Fruit fly (Drosophila melanogaster) whole organism, embryonic: ENCODE measurements around the gene Prat.

Experiments
- Adf1 ChIP-seq: fragments of 200-800 bp; sonication (Bioruptor generic); IDR thresholded peaks from 2 replicates; pipeline ENCODE4 v1.3.6; 2022; ENCODE audit warnings: missing biosample characterization, missing genetic modification characterization
- BEAF-32 ChIP-seq: fragments of 200-800 bp; sonication (Bioruptor generic); optimal IDR thresholded peaks from 3 replicates; lab custom pipeline; 2017; ENCODE audit warnings: missing biosample characterization, missing genetic modification characterization, mild to moderate bottlenecking, moderate library complexity, missing genetic modification reagents
- Blimp-1 ChIP-seq: fragments of 200-800 bp; sonication (Bioruptor generic); optimal IDR thresholded peaks from 3 replicates; lab custom pipeline; 2018; ENCODE audit warnings: missing biosample characterization, missing genetic modification characterization, mild to moderate bottlenecking, moderate library complexity, missing genetic modification reagents
- CG10147 ChIP-seq: fragments of 200-800 bp; sonication (Bioruptor generic); optimal IDR thresholded peaks from 2 replicates; lab custom pipeline; 2019; ENCODE audit warnings: missing biosample characterization, mild to moderate bottlenecking, missing genetic modification characterization, moderate library complexity
- CG11093 ChIP-seq: fragments of 200-800 bp; sonication (Bioruptor generic); IDR thresholded peaks from 3 replicates; pipeline ENCODE4 v1.3.6; 2022; ENCODE audit warnings: missing biosample characterization, missing genetic modification characterization
- CG11695 ChIP-seq: fragments of 200-800 bp; sonication (Bioruptor generic); IDR thresholded peaks from 3 replicates; pipeline ENCODE4 v1.3.6; 2022; ENCODE audit warnings: missing biosample characterization, missing genetic modification characterization
- CG11723 ChIP-seq: fragments of 200-800 bp; sonication (Bioruptor generic); optimal IDR thresholded peaks from 2 replicates; lab custom pipeline; 2017; ENCODE audit warnings: missing biosample characterization, mild to moderate bottlenecking, missing genetic modification characterization
- CG12155 ChIP-seq: fragments of 200-800 bp; sonication (Bioruptor generic); optimal IDR thresholded peaks from 3 replicates; lab custom pipeline; 2016; ENCODE audit warnings: missing biosample characterization, missing genetic modification characterization
- CG13424 ChIP-seq: fragments of 200-800 bp; sonication (Bioruptor generic); optimal IDR thresholded peaks from 2 replicates; lab custom pipeline; 2019; ENCODE audit warnings: missing biosample characterization, mild to moderate bottlenecking, missing genetic modification characterization, moderate library complexity
- CG16863 ChIP-seq: fragments of 200-800 bp; sonication (Bioruptor generic); optimal IDR thresholded peaks from 3 replicates; lab custom pipeline; 2016; ENCODE audit warnings: missing biosample characterization, missing genetic modification characterization
- CG17385 ChIP-seq: fragments of 200-800 bp; sonication (Bioruptor generic); optimal IDR thresholded peaks from 3 replicates; lab custom pipeline; 2018; ENCODE audit warnings: missing biosample characterization, mild to moderate bottlenecking, missing genetic modification characterization
- CG18011 ChIP-seq: fragments of 200-800 bp; sonication (Bioruptor generic); optimal IDR thresholded peaks from 2 replicates; lab custom pipeline; 2017; ENCODE audit warnings: missing biosample characterization, missing genetic modification characterization, mild to moderate bottlenecking, moderate library complexity, missing genotype
- CG30020 ChIP-seq: fragments of 200-800 bp; optimal IDR thresholded peaks from 2 replicates; lab custom pipeline; 2019; ENCODE audit warnings: missing biosample characterization, mild to moderate bottlenecking, missing genetic modification characterization, moderate library complexity
- CG31224 ChIP-seq: fragments of 200-800 bp; sonication (Bioruptor generic); IDR thresholded peaks from 2 replicates; pipeline ENCODE4 v1.3.6; 2022; ENCODE audit warnings: missing biosample characterization, missing genetic modification characterization
- CG31441 ChIP-seq: fragments of 200-800 bp; sonication (Bioruptor generic); IDR thresholded peaks from 2 replicates; pipeline ENCODE4 v1.3.6; 2022; ENCODE audit warnings: missing biosample characterization, missing genetic modification characterization
- CG3163 ChIP-seq: fragments of 200-800 bp; sonication (Bioruptor generic); optimal IDR thresholded peaks from 3 replicates; lab custom pipeline; 2016; ENCODE audit warnings: missing biosample characterization, missing genetic modification characterization
- CG3847 ChIP-seq: fragments of 200-800 bp; sonication (Bioruptor generic); IDR thresholded peaks from 2 replicates; pipeline ENCODE4 v1.3.6; 2022; ENCODE audit warnings: missing biosample characterization, missing genetic modification characterization
- CG4617 ChIP-seq: fragments of 200-800 bp; sonication (Bioruptor generic); optimal IDR thresholded peaks from 3 replicates; lab custom pipeline; 2016; ENCODE audit warnings: missing biosample characterization, missing genetic modification characterization, borderline replicate concordance
- CG5245 ChIP-seq: fragments of 200-800 bp; sonication (Bioruptor generic); optimal IDR thresholded peaks from 3 replicates; lab custom pipeline; 2016; ENCODE audit warnings: missing biosample characterization, missing genetic modification characterization
- CG5953 ChIP-seq: fragments of 200-800 bp; sonication (Bioruptor generic); IDR thresholded peaks from 2 replicates; pipeline ENCODE4 v1.3.6; 2022; ENCODE audit warnings: missing biosample characterization, missing genetic modification characterization
- CG7786 ChIP-seq: fragments of 200-800 bp; sonication (Bioruptor generic); optimal IDR thresholded peaks from 2 replicates; lab custom pipeline; 2016; ENCODE audit warnings: missing biosample characterization, missing genetic modification characterization
- CG8765 ChIP-seq: fragments of 200-800 bp; sonication (Bioruptor generic); IDR thresholded peaks from 2 replicates; pipeline ENCODE4 v1.3.6; 2022; ENCODE audit warnings: missing biosample characterization, missing genetic modification characterization
- Deaf1 ChIP-seq: fragments of 200-800 bp; optimal IDR thresholded peaks from 3 replicates; lab custom pipeline; 2019; ENCODE audit warnings: missing biosample characterization, mild to moderate bottlenecking, missing genetic modification characterization, moderate library complexity
- Dfd ChIP-seq, 2 experiments: fragments of >200 bp; optimal IDR thresholded peaks; 2 replicates each; lab custom pipeline; 2017; ENCODE audit warnings: missing biosample characterization in 2 of 2, missing genetic modification characterization in 2 of 2
- Dip3 ChIP-seq: fragments of 200-800 bp; sonication (Bioruptor generic); optimal IDR thresholded peaks from 3 replicates; lab custom pipeline; 2016; ENCODE audit warnings: missing biosample characterization, missing genetic modification characterization
- Doc2 ChIP-seq: fragments of 200-800 bp; sonication (Bioruptor generic); IDR thresholded peaks from 2 replicates; pipeline ENCODE4 v1.3.6; 2022; ENCODE audit warnings: missing biosample characterization, missing genetic modification characterization
- Fer3 ChIP-seq: fragments of 200-800 bp; sonication (Bioruptor generic); optimal IDR thresholded peaks from 2 replicates; lab custom pipeline; 2018; ENCODE audit warnings: missing biosample characterization, mild to moderate bottlenecking, missing genetic modification characterization, moderate library complexity
- HLH3B ChIP-seq: fragments of 200-800 bp; sonication (Bioruptor generic); IDR thresholded peaks from 2 replicates; pipeline ENCODE4 v1.3.6; 2022; ENCODE audit warnings: missing biosample characterization, missing genetic modification characterization
- HLH4C ChIP-seq: fragments of 200-800 bp; sonication (Bioruptor generic); IDR thresholded peaks from 3 replicates; pipeline ENCODE4 v1.3.6; 2022; ENCODE audit warnings: missing biosample characterization, missing genetic modification characterization; ENCODE audit not compliant: partially characterized antibody
- Lhr ChIP-seq: fragments of 200-800 bp; sonication (Bioruptor generic); optimal IDR thresholded peaks from 3 replicates; lab custom pipeline; 2017; ENCODE audit warnings: mild to moderate bottlenecking, missing biosample characterization, missing genetic modification reagents, missing genetic modification characterization
- Lpt ChIP-seq: fragments of >200 bp; optimal IDR thresholded peaks from 2 replicates; lab custom pipeline; 2018; ENCODE audit warnings: missing biosample characterization, missing genetic modification characterization
- Opbp ChIP-seq: fragments of 200-800 bp; sonication (Bioruptor generic); IDR thresholded peaks from 3 replicates; pipeline ENCODE4 v1.3.6; 2022; ENCODE audit warnings: missing biosample characterization, missing genetic modification characterization; ENCODE audit not compliant: partially characterized antibody
- Ravus ChIP-seq: fragments of 200-800 bp; sonication (Bioruptor generic); IDR thresholded peaks from 2 replicates; pipeline ENCODE4 v1.3.6; 2022; ENCODE audit warnings: missing biosample characterization, missing genetic modification characterization
- Six4 ChIP-seq: fragments of 200-800 bp; sonication (Bioruptor generic); optimal IDR thresholded peaks from 2 replicates; lab custom pipeline; 2016; ENCODE audit warnings: missing biosample characterization, missing genetic modification characterization
- ab ChIP-seq: fragments of 200-800 bp; sonication (Bioruptor generic); optimal IDR thresholded peaks from 2 replicates; lab custom pipeline; 2016; ENCODE audit warnings: missing biosample characterization, missing genetic modification characterization
- ac ChIP-seq: fragments of 200-800 bp; sonication (Bioruptor generic); optimal IDR thresholded peaks from 3 replicates; lab custom pipeline; 2017; ENCODE audit warnings: missing biosample characterization, mild to moderate bottlenecking, missing genetic modification characterization
- ato ChIP-seq: fragments of 200-800 bp; sonication (Bioruptor generic); IDR thresholded peaks from 2 replicates; pipeline ENCODE4 v1.3.6; 2022; ENCODE audit warnings: missing biosample characterization, missing genetic modification characterization; ENCODE audit not compliant: partially characterized antibody
- dm ChIP-seq: fragments of 200-800 bp; sonication (Bioruptor generic); optimal IDR thresholded peaks from 3 replicates; lab custom pipeline; 2016; ENCODE audit warnings: missing biosample characterization, missing genetic modification characterization
- eve ChIP-seq, 2 experiments: fragments of >200 bp; optimal IDR thresholded peaks; 2 replicates each; lab custom pipeline; 2017; ENCODE audit warnings: missing biosample characterization in 2 of 2, missing genetic modification characterization in 2 of 2
- fu2 ChIP-seq: fragments of 200-800 bp; sonication (Bioruptor generic); optimal IDR thresholded peaks from 2 replicates; lab custom pipeline; 2016; ENCODE audit warnings: missing biosample characterization, missing genetic modification characterization
- inv ChIP-seq: fragments of 200-800 bp; sonication (Bioruptor generic); IDR thresholded peaks from 2 replicates; pipeline ENCODE4 v1.3.6; 2022; ENCODE audit warnings: missing biosample characterization, missing genetic modification characterization; ENCODE audit not compliant: partially characterized antibody
- jumu ChIP-seq: fragments of 200-800 bp; sonication (Bioruptor generic); optimal IDR thresholded peaks from 3 replicates; lab custom pipeline; 2016; ENCODE audit warnings: missing biosample characterization, missing genetic modification characterization
- pfk ChIP-seq: fragments of 200-800 bp; sonication (Bioruptor generic); optimal IDR thresholded peaks from 2 replicates; lab custom pipeline; 2018; ENCODE audit warnings: missing biosample characterization, mild to moderate bottlenecking, missing genetic modification characterization, moderate library complexity
- prd ChIP-seq, 3 experiments: fragments of >200 bp in 2 of 3; fragments of 200-800 bp in 1 of 3; sonication (Bioruptor generic) in 1 of 3; optimal IDR thresholded peaks in 2 of 3; IDR thresholded peaks in 1 of 3; 2 replicates in 2 of 3; 3 replicates in 1 of 3; pipeline versions ENCODE4 v1.3.6 to Lab custom; 2017 to 2022; ENCODE audit warnings: missing biosample characterization in 1 of 3, missing genetic modification characterization in 1 of 3
- sc ChIP-seq, 3 experiments: fragments of >200 bp in 2 of 3; fragments of 200-800 bp in 1 of 3; sonication (Bioruptor generic) in 1 of 3; optimal IDR thresholded peaks; 2 replicates in 2 of 3; 3 replicates in 1 of 3; lab custom pipeline; 2017; ENCODE audit warnings: mild to moderate bottlenecking in 1 of 3, missing biosample characterization in 1 of 3, missing genetic modification characterization in 1 of 3, missing genetic modification reagents in 1 of 3
- schlank ChIP-seq: fragments of 200-800 bp; sonication (Bioruptor generic); optimal IDR thresholded peaks from 2 replicates; lab custom pipeline; 2018; ENCODE audit warnings: missing biosample characterization, mild to moderate bottlenecking, missing genetic modification characterization
- tin ChIP-seq: fragments of 200-800 bp; sonication (Bioruptor generic); optimal IDR thresholded peaks from 3 replicates; lab custom pipeline; 2016; ENCODE audit warnings: missing biosample characterization, missing genetic modification characterization
- tio ChIP-seq: fragments of 200-800 bp; sonication (Bioruptor generic); optimal IDR thresholded peaks from 2 replicates; lab custom pipeline; 2017; ENCODE audit warnings: missing biosample characterization, missing genetic modification characterization, inconsistent platforms
- trem ChIP-seq: fragments of 200-800 bp; optimal IDR thresholded peaks from 3 replicates; lab custom pipeline; 2019; ENCODE audit warnings: missing biosample characterization, mild to moderate bottlenecking, missing genetic modification characterization, moderate library complexity
- trh ChIP-seq: fragments of 200-800 bp; sonication (Bioruptor generic); optimal IDR thresholded peaks from 2 replicates; lab custom pipeline; 2016; ENCODE audit warnings: missing biosample characterization, missing genetic modification characterization

Gene Prat

dm6 chr3R:7920196-7920595, 8.6 kb upstream of the Prat start, which contains the start of the genes CG10445 and lds (continued):
- TF ChIP-seq CG13424 (tag; lab: Kevin White, UChicago) (no peak), Ravus (GFP tag; lab: Robert Waterston, UW) (no peak), CG3163 (GFP tag; lab: Kevin White, UChicago) (no peak), ato (GFP tag; lab: Robert Waterston, UW) (peak; percentile 82), CG11093 (GFP tag; lab: Robert Waterston, UW) (no peak), Doc2 (GFP tag; lab: Robert Waterston, UW) (no peak), jumu (peak; percentile 67), sc (optimal IDR thresholded peaks at IDR 0.05; lab: Kevin White, UChicago) (no peak), sc (GFP tag; optimal IDR thresholded peaks at IDR 0.05; lab: Kevin White, UChicago) (no peak), CG7786 (GFP tag; lab: Kevin White, UChicago) (no peak), CG11695 (no peak), CG10147 (GFP tag; lab: Kevin White, UChicago) (no peak), CG4617 (GFP tag; lab: Kevin White, UChicago) (peak; percentile 75), inv (GFP tag; lab: Robert Waterston, UW) (peak; percentile 73), fu2 (GFP tag; lab: Kevin White, UChicago) (no peak), CG12155 (GFP tag; lab: Kevin White, UChicago) (no peak), schlank (no peak), Lpt (GFP tag; lab: Kevin White, UChicago) (no peak), Opbp (GFP tag; lab: Robert Waterston, UW) (peak; percentile 91), CG31441 (GFP tag; lab: Robert Waterston, UW) (no peak), CG8765 (GFP tag; lab: Robert Waterston, UW) (no peak), HLH4C (GFP tag; lab: Robert Waterston, UW) (peak; percentile 95), Six4 (GFP tag; lab: Kevin White, UChicago) (no peak), tin (GFP tag; lab: Kevin White, UChicago) (peak; percentile 13), CG18011 (no peak), trem (tag; lab: Kevin White, UChicago) (peak; percentile 93), Fer3 (tag; lab: Kevin White, UChicago) (no peak), trh (no peak), eve (GFP tag; optimal IDR thresholded peaks at IDR 0.05; lab: Kevin White, UChicago) (no peak), Deaf1 (tag; lab: Kevin White, UChicago) (no peak), CG5953 (GFP tag; lab: Robert Waterston, UW) (no peak), CG17385 (no peak), Dip3 (GFP tag; lab: Kevin White, UChicago) (no peak), Adf1 (GFP tag; lab: Robert Waterston, UW) (no peak), dm (GFP tag; lab: Kevin White, UChicago) (peak; percentile 70), Dfd (GFP tag; optimal IDR thresholded peaks at IDR 0.05; lab: Kevin White, UChicago) (no peak), pfk (GFP tag; lab: Kevin White, UChicago) (no peak), ab (GFP tag; lab: Kevin White, UChicago) (no peak), BEAF-32 (GFP tag; lab: Kevin White, UChicago) (peak; percentile 85), CG11723 (no peak), Blimp-1 (no peak), Lhr (GFP tag; lab: Kevin White, UChicago) (peak; percentile 50), ac (no peak), CG31224 (GFP tag; lab: Robert Waterston, UW) (no peak), CG5245 (GFP tag; lab: Kevin White, UChicago) (no peak), CG30020 (tag; lab: Kevin White, UChicago) (peak; percentile 87), prd (optimal IDR thresholded peaks at IDR 0.05; lab: Kevin White, UChicago) (no peak), prd (GFP tag; IDR thresholded peaks at IDR 0.05; lab: Robert Waterston, UW) (peak; percentile 56; the same call in 2 of the 3 replicates), tio (GFP tag; lab: Kevin White, UChicago) (no peak), CG3847 (GFP tag; lab: Robert Waterston, UW) (peak; percentile 60), CG16863 (GFP tag; lab: Kevin White, UChicago) (no peak), HLH3B (GFP tag; lab: Robert Waterston, UW) (no peak)
